Worm (Caenorhabditis elegans): ENCODE data around the gene lbp-4.

- TF ChIP-seq ama-1 (optimal IDR thresholded peaks at IDR 0.05) (no peak), hnd-1 (tag; optimal IDR thresholded peaks at IDR 0.05) (no peak), tbx-11 (GFP tag; IDR thresholded peaks at IDR 0.05) (no peak), flt-1 (GFP tag; IDR thresholded peaks at IDR 0.05) (no peak), ceh-36 (tag; optimal IDR thresholded peaks at IDR 0.05) (no peak), ets-7 (tag; optimal IDR thresholded peaks at IDR 0.05) (no peak), pes-1 (GFP tag; IDR thresholded peaks at IDR 0.05) (no peak), ceh-13 (GFP tag; optimal IDR thresholded peaks at IDR 0.05) (no peak), hmg-4 (GFP tag; optimal IDR thresholded peaks at IDR 0.05) (no peak), tbx-37 (GFP tag; conservative IDR thresholded peaks at IDR 0.05) (no peak), B0310.2 (tag; optimal IDR thresholded peaks at IDR 0.05) (no peak), tra-4 (tag; optimal IDR thresholded peaks at IDR 0.05) (no peak), hmbx-1 (tag; optimal IDR thresholded peaks at IDR 0.05) (no peak)
Observed at ce11 chrV:7856641-7857040, 36.3 kb downstream of the lbp-4 start.
